Worm (Caenorhabditis elegans) whole organism, L2 larva: Measurements from ENCODE around the gene C27F2.4.

Experiments
- C34F6.9 ChIP-seq: fragments of 150-350 bp; optimal IDR thresholded peaks from 2 replicates; lab custom pipeline; 2014; ENCODE audit warnings: missing biosample characterization, missing genetic modification characterization
- Y55F3AM.14 ChIP-seq: fragments of 200-800 bp; sonication (Bioruptor generic); optimal IDR thresholded peaks from 2 replicates; lab custom pipeline; 2018; ENCODE audit warnings: mild to moderate bottlenecking, missing genetic modification characterization, missing compliant biosample characterization
- ZK546.5 ChIP-seq: sonication (generic microtip); optimal IDR thresholded peaks from 2 replicates; lab custom pipeline; 2017; ENCODE audit warnings: missing biosample characterization, missing genetic modification characterization
- aly-2 ChIP-seq: fragments of 150-350 bp; optimal IDR thresholded peaks from 2 replicates; lab custom pipeline; 2014; ENCODE audit warnings: missing biosample characterization, missing genetic modification characterization
- ama-1 ChIP-seq: fragments of 150-350 bp; optimal IDR thresholded peaks from 2 replicates; lab custom pipeline; 2018; ENCODE audit warnings: inconsistent platforms
- blmp-1 ChIP-seq: sonication (generic microtip); optimal IDR thresholded peaks from 2 replicates; lab custom pipeline; 2017; ENCODE audit warnings: missing genetic modification characterization, mild to moderate bottlenecking, missing compliant biosample characterization, antibody characterized with exemption, moderate library complexity; ENCODE audit not compliant: insufficient read depth
- ceh-82 ChIP-seq: fragments of 150-350 bp; optimal IDR thresholded peaks from 2 replicates; lab custom pipeline; 2014; ENCODE audit warnings: missing biosample characterization, missing genetic modification characterization
- crh-2 ChIP-seq: sonication (generic microtip); optimal IDR thresholded peaks from 2 replicates; lab custom pipeline; 2017; ENCODE audit warnings: missing biosample characterization, missing genetic modification characterization
- dmd-4 ChIP-seq: sonication (generic microtip); optimal IDR thresholded peaks from 2 replicates; lab custom pipeline; 2017; ENCODE audit warnings: missing biosample characterization, missing genetic modification characterization
- egl-27 ChIP-seq: sonication (generic microtip); optimal IDR thresholded peaks from 3 replicates; lab custom pipeline; 2017; ENCODE audit warnings: missing biosample characterization, missing genetic modification reagents, missing genetic modification characterization
- elt-1 ChIP-seq: fragments of 150-350 bp; optimal IDR thresholded peaks from 2 replicates; lab custom pipeline; 2014; ENCODE audit warnings: missing biosample characterization, missing genetic modification characterization
- elt-3 ChIP-seq: sonication (generic microtip); optimal IDR thresholded peaks from 2 replicates; lab custom pipeline; 2017; ENCODE audit warnings: missing biosample characterization, missing genetic modification characterization
- fos-1 ChIP-seq: fragments of 150-350 bp; optimal IDR thresholded peaks from 2 replicates; lab custom pipeline; 2014; ENCODE audit warnings: missing biosample characterization, missing genetic modification characterization
- gmeb-1 ChIP-seq: fragments of 150-350 bp; optimal IDR thresholded peaks from 2 replicates; lab custom pipeline; 2014; ENCODE audit warnings: missing biosample characterization, missing genetic modification characterization
- lin-11 ChIP-seq: fragments of 150-350 bp; sonication (generic microtip); optimal IDR thresholded peaks from 2 replicates; lab custom pipeline; 2014; ENCODE audit warnings: missing biosample characterization, missing genetic modification characterization, inconsistent platforms, mixed read lengths
- lin-13 ChIP-seq: fragments of 150-350 bp; optimal IDR thresholded peaks from 2 replicates; lab custom pipeline; 2014; ENCODE audit warnings: missing biosample characterization, missing genetic modification reagents, missing genetic modification characterization
- lin-39 ChIP-seq: fragments of 150-350 bp; optimal IDR thresholded peaks from 2 replicates; lab custom pipeline; 2014; ENCODE audit warnings: missing biosample characterization, missing genetic modification reagents, missing genetic modification characterization
- lsy-2 ChIP-seq, 2 experiments: fragments of 150-350 bp in 1 of 2; sonication (generic microtip) in 1 of 2; optimal IDR thresholded peaks; 2 replicates each; lab custom pipeline; 2014 to 2017; ENCODE audit warnings: missing biosample characterization in 2 of 2, missing genetic modification characterization in 2 of 2
- mab-5 ChIP-seq: fragments of 150-350 bp; optimal IDR thresholded peaks from 2 replicates; lab custom pipeline; 2014; ENCODE audit warnings: missing biosample characterization, missing genetic modification characterization
- mbf-1 ChIP-seq: sonication (generic microtip); optimal IDR thresholded peaks from 2 replicates; lab custom pipeline; 2017; ENCODE audit warnings: missing biosample characterization, missing genetic modification characterization
- mdl-1 ChIP-seq, 2 experiments: fragments of 150-350 bp in 1 of 2; sonication (generic microtip) in 1 of 2; optimal IDR thresholded peaks; 2 replicates each; lab custom pipeline; 2017; ENCODE audit warnings: missing biosample characterization in 2 of 2, missing genetic modification characterization in 2 of 2
- nhr-10 ChIP-seq: sonication (generic microtip); optimal IDR thresholded peaks from 2 replicates; lab custom pipeline; 2017; ENCODE audit warnings: missing biosample characterization, missing genetic modification characterization
- nhr-11 ChIP-seq: fragments of 150-350 bp; optimal IDR thresholded peaks from 2 replicates; lab custom pipeline; 2014; ENCODE audit warnings: missing biosample characterization, missing genetic modification characterization
- nhr-12 ChIP-seq: fragments of 150-350 bp; optimal IDR thresholded peaks from 2 replicates; lab custom pipeline; 2014; ENCODE audit warnings: missing biosample characterization, missing genetic modification characterization
- nhr-129 ChIP-seq: fragments of 150-350 bp; optimal IDR thresholded peaks from 2 replicates; lab custom pipeline; 2014; ENCODE audit warnings: missing biosample characterization, missing genetic modification characterization
- nhr-21 ChIP-seq: fragments of 150-350 bp; optimal IDR thresholded peaks from 2 replicates; lab custom pipeline; 2014; ENCODE audit warnings: missing biosample characterization, missing genetic modification characterization
- nhr-23 ChIP-seq: fragments of 150-350 bp; optimal IDR thresholded peaks from 2 replicates; lab custom pipeline; 2014; ENCODE audit warnings: missing biosample characterization, missing genetic modification reagents, missing genetic modification characterization
- nhr-237 ChIP-seq: fragments of 150-350 bp; optimal IDR thresholded peaks from 2 replicates; lab custom pipeline; 2014; ENCODE audit warnings: missing biosample characterization, missing genetic modification characterization
- nhr-25 ChIP-seq: fragments of 150-350 bp; sonication (generic microtip); optimal IDR thresholded peaks from 3 replicates; lab custom pipeline; 2014; ENCODE audit warnings: missing biosample characterization, missing genetic modification characterization
- nhr-6 ChIP-seq: fragments of 150-350 bp; optimal IDR thresholded peaks from 2 replicates; lab custom pipeline; 2014; ENCODE audit warnings: missing biosample characterization, missing genetic modification characterization
- nhr-77 ChIP-seq: fragments of 150-350 bp; optimal IDR thresholded peaks from 2 replicates; lab custom pipeline; 2014; ENCODE audit warnings: missing biosample characterization, missing genetic modification characterization
- peb-1 ChIP-seq: fragments of 150-350 bp; optimal IDR thresholded peaks from 2 replicates; lab custom pipeline; 2014; ENCODE audit warnings: missing biosample characterization, missing genetic modification characterization
- sem-4 ChIP-seq: fragments of 150-350 bp; optimal IDR thresholded peaks from 2 replicates; lab custom pipeline; 2014; ENCODE audit warnings: missing biosample characterization, missing genetic modification reagents, missing genetic modification characterization
- skn-1 ChIP-seq: sonication (generic microtip); optimal IDR thresholded peaks from 2 replicates; lab custom pipeline; 2017; ENCODE audit warnings: missing biosample characterization, missing genetic modification characterization
- sma-3 ChIP-seq: sonication (generic microtip); optimal IDR thresholded peaks from 2 replicates; lab custom pipeline; 2016; ENCODE audit warnings: missing genetic modification reagents, missing genetic modification characterization, missing compliant biosample characterization
- sma-9 ChIP-seq, 2 experiments: fragments of 150-350 bp in 1 of 2; sonication (generic microtip) in 1 of 2; optimal IDR thresholded peaks; 2 replicates each; lab custom pipeline; 2014 to 2016; ENCODE audit warnings: missing genetic modification characterization in 2 of 2, mild to moderate bottlenecking in 1 of 2, missing biosample characterization in 1 of 2, missing compliant biosample characterization in 1 of 2, missing genetic modification reagents in 1 of 2, moderate library complexity in 1 of 2
- snpc-4 ChIP-seq: fragments of 150-350 bp; optimal IDR thresholded peaks from 2 replicates; lab custom pipeline; 2014; ENCODE audit warnings: missing biosample characterization, missing genetic modification characterization
- unc-39 ChIP-seq: fragments of 150-350 bp; optimal IDR thresholded peaks from 2 replicates; lab custom pipeline; 2014; ENCODE audit warnings: missing biosample characterization, missing genetic modification characterization
- unc-55 ChIP-seq: fragments of 150-350 bp; sonication (generic microtip); optimal IDR thresholded peaks from 3 replicates; lab custom pipeline; 2014; ENCODE audit warnings: missing biosample characterization, missing genetic modification reagents, missing genetic modification characterization
- zag-1 ChIP-seq: fragments of 150-350 bp; optimal IDR thresholded peaks from 2 replicates; lab custom pipeline; 2014; ENCODE audit warnings: missing biosample characterization, missing genetic modification characterization
- ztf-1 ChIP-seq: fragments of 200-800 bp; sonication (Bioruptor generic); conservative IDR thresholded peaks from 2 replicates; pipeline ENCODE4 v1.3.6; 2022; ENCODE audit warnings: missing genetic modification characterization, missing compliant biosample characterization
- ztf-11 ChIP-seq: sonication (generic microtip); optimal IDR thresholded peaks from 2 replicates; lab custom pipeline; 2017; ENCODE audit warnings: missing biosample characterization, missing genetic modification characterization
- ztf-4 ChIP-seq: fragments of 150-350 bp; optimal IDR thresholded peaks from 2 replicates; lab custom pipeline; 2014; ENCODE audit warnings: missing biosample characterization, missing genetic modification characterization

C27F2.4 gene

DNA sequence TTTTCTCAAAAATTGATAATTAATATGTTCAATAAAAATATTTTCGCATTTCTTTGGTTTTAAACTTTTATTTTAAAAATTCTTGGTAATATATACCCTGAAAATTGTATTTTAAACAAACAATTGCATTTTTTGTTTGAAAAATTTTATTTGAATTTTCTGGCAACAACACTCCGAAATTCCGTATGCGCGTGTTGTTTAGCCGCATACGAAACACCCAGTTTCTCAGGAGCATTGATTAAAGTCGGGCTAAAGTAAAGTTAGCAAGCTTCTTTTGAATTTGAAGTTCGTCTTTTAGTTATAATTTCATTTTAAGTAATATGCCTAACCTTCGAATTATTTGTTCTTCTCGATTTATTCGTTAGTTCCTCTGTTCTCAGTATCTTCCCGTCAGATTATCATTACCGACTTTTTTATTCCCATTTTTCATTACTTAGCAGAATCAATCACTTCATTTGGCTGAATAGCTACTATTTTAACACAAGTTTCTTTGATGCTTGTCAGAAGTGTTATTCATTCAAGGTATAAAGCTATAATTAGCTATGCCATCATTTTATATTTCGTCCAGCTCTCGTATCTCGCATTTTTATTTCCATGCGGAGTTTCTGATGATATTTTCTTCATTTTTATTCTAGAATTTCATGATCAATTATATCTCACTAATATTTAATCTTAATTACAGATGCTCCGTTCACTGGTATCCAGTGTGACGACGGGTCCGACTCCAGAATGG lies 25.0 kb downstream of the C27F2.4 start, which contains the start of gene mrps-18C:
Gene mrps-18C, plus strand, starts transcription at position 683 of the 733 bp plus-strand sequence.
- TF ChIP-seq sem-4 (tag; lab: Kevin White, UChicago) = no peak
- peak in 1 of 2 experiments; percentile 53 for TF ChIP-seq lsy-2 (tag; optimal IDR thresholded peaks at IDR 0.05; lab: Kevin White, UChicago)
- peak; percentile 52 for TF ChIP-seq unc-55 (GFP tag; lab: Kevin White, UChicago)
- TF ChIP-seq lin-11 (tag; lab: Kevin White, UChicago) = no peak
- TF ChIP-seq C34F6.9 (tag; lab: Kevin White, UChicago) = peak; percentile 44
- peak; percentile 50 for TF ChIP-seq gmeb-1 (tag; lab: Kevin White, UChicago)
- TF ChIP-seq Y55F3AM.14 = no peak
- TF ChIP-seq nhr-25 (tag; lab: Kevin White, UChicago) = no peak
- TF ChIP-seq mdl-1 (tag; optimal IDR thresholded peaks at IDR 0.05; lab: Kevin White, UChicago) = no peak
- no peak for TF ChIP-seq dmd-4 (tag; lab: Kevin White, UChicago)
- TF ChIP-seq ceh-82 (tag; lab: Kevin White, UChicago) = no peak

DNA sequence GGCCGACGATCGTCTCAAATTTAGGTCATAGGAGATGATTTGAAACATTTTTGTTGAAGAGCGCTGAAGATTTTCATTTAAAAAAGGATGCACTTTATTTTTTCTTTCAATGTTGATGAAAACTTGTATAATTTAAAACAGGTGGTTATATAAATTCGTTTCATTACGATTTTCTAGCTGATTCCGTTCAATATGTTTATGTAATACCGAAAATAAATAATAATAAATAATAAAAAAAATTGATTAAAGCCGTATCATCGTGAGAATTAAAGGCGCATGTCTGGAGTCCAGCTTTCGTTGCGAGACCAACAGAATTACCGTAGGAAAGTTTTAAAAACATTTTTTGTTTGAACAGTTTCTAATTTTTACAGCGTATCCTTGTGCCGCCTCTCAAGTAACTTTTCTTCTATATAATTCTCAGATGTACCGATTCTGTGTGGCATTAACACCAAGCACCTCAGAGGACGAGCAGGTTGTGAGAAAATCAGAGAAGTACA lies 27.9 kb downstream of the C27F2.4 start, which contains the start of the genes C26E6.12 and eri-9:
Gene C26E6.12, minus strand, starts transcription at position 51 of the 497 bp plus-strand sequence.
Gene eri-9, plus strand, starts transcription at position 248 of the 497 bp plus-strand sequence.
- TF ChIP-seq nhr-129 (tag; lab: Kevin White, UChicago) (no peak), nhr-6 (tag; lab: Kevin White, UChicago) (no peak), nhr-21 (no peak), unc-39 (tag; lab: Kevin White, UChicago) (no peak), ztf-4 (tag; lab: Kevin White, UChicago) (no peak), ZK546.5 (tag; lab: Kevin White, UChicago) (no peak), lsy-2 (tag; optimal IDR thresholded peaks at IDR 0.05; lab: Kevin White, UChicago) (no peak), nhr-12 (tag; lab: Kevin White, UChicago) (no peak), mbf-1 (no peak), nhr-237 (tag; lab: Kevin White, UChicago) (no peak), mab-5 (tag; lab: Kevin White, UChicago) (no peak), lin-13 (GFP tag; lab: Kevin White, UChicago) (no peak)
- TF ChIP-seq, all 48 proteins: peak for 0

DNA sequence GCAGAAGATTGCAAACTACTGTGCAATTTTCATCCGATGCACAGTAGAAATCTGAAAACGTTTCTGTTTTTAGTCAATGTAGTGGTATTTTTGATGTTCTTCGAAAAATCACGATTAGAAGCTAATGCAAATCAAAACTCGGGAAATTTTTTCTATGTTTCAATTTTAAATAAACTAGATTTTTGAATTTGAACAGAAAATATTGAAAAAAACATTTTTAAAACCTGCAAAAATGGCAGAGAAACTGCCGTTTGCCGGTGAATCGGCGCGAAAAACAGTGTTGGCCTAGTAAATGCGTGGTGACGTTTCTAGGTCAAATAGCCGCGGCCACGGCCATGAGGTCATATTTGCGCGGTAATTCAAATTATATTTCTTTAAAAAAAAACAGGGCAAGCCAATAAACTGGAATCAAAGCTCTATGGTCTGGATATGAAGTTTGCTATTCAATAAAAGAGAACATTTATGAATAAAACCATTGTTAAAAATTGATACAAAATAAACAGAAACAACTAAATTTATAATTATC lies 29.9 kb downstream of the C27F2.4 start, which contains the start of gene set-2:
Gene set-2, minus strand, starts transcription at position 51 of the 526 bp plus-strand sequence.
- TF ChIP-seq nhr-77 (tag; lab: Kevin White, UChicago) (no peak), egl-27 (tag; lab: Kevin White, UChicago) (no peak), lin-39 (tag; lab: Kevin White, UChicago) (no peak), nhr-11 (tag; lab: Kevin White, UChicago) (no peak), ztf-11 (tag; lab: Kevin White, UChicago) (no peak), mbf-1 (no peak), nhr-237 (tag; lab: Kevin White, UChicago) (no peak), fos-1 (tag; lab: Kevin White, UChicago) (peak; percentile 14), nhr-21 (no peak), crh-2 (tag; lab: Kevin White, UChicago) (peak; percentile 70), zag-1 (tag; lab: Kevin White, UChicago) (no peak), nhr-12 (tag; lab: Kevin White, UChicago) (no peak), elt-1 (tag; lab: Kevin White, UChicago) (no peak), ama-1 (lab: Kevin White, UChicago) (no peak), mdl-1 (tag; optimal IDR thresholded peaks at IDR 0.05; lab: Kevin White, UChicago) (no peak), skn-1 (tag; lab: Kevin White, UChicago) (no peak), aly-2 (no peak), ZK546.5 (tag; lab: Kevin White, UChicago) (no peak), sma-9 (GFP tag; optimal IDR thresholded peaks at IDR 0.05; lab: Kevin White, UChicago) (peak; percentile 38), sma-9 (tag; optimal IDR thresholded peaks at IDR 0.05; lab: Kevin White, UChicago) (no peak), sem-4 (tag; lab: Kevin White, UChicago) (peak; percentile 16), C34F6.9 (tag; lab: Kevin White, UChicago) (peak; percentile 52), unc-55 (GFP tag; lab: Kevin White, UChicago) (peak; percentile 60), ztf-4 (tag; lab: Kevin White, UChicago) (peak; percentile 2), peb-1 (no peak), nhr-6 (tag; lab: Kevin White, UChicago) (no peak), ceh-82 (tag; lab: Kevin White, UChicago) (no peak), nhr-10 (tag; lab: Kevin White, UChicago) (no peak), snpc-4 (no peak), nhr-129 (tag; lab: Kevin White, UChicago) (no peak), lsy-2 (tag; optimal IDR thresholded peaks at IDR 0.05; lab: Kevin White, UChicago) (peak; percentile 6 to 76), lin-13 (GFP tag; lab: Kevin White, UChicago) (peak; percentile 64), elt-3 (tag; lab: Kevin White, UChicago) (no peak), ztf-1 (GFP tag; lab: Robert Waterston, UW) (no peak), nhr-25 (tag; lab: Kevin White, UChicago) (peak; percentile 64), dmd-4 (tag; lab: Kevin White, UChicago) (no peak), nhr-23 (tag; lab: Kevin White, UChicago) (no peak), Y55F3AM.14 (no peak), lin-11 (tag; lab: Kevin White, UChicago) (peak; percentile 28), blmp-1 (tag; lab: Kevin White, UChicago) (no peak), sma-3 (peak; percentile 57), gmeb-1 (tag; lab: Kevin White, UChicago) (peak; percentile 92), mab-5 (tag; lab: Kevin White, UChicago) (no peak)
